Worm (Caenorhabditis elegans) whole organism, L2 larva: ENCODE data around the gene T26C5.2.

Experiments used
- R02D3.7 ChIP-seq: fragments of 150-350 bp; optimal IDR thresholded peaks from 2 replicates; lab custom pipeline; 2014; ENCODE audit warnings: missing biosample characterization, missing genetic modification characterization
- alr-1 ChIP-seq: fragments of 150-350 bp; optimal IDR thresholded peaks from 2 replicates; lab custom pipeline; 2014; ENCODE audit warnings: missing biosample characterization, missing genetic modification characterization
- aly-2 ChIP-seq: fragments of 150-350 bp; optimal IDR thresholded peaks from 2 replicates; lab custom pipeline; 2014; ENCODE audit warnings: missing biosample characterization, missing genetic modification characterization
- ama-1 ChIP-seq: fragments of 150-350 bp; optimal IDR thresholded peaks from 2 replicates; lab custom pipeline; 2018; ENCODE audit warnings: inconsistent platforms
- crh-2 ChIP-seq: sonication (generic microtip); optimal IDR thresholded peaks from 2 replicates; lab custom pipeline; 2017; ENCODE audit warnings: missing biosample characterization, missing genetic modification characterization
- egl-27 ChIP-seq: sonication (generic microtip); optimal IDR thresholded peaks from 3 replicates; lab custom pipeline; 2017; ENCODE audit warnings: missing biosample characterization, missing genetic modification reagents, missing genetic modification characterization
- elt-1 ChIP-seq: fragments of 150-350 bp; optimal IDR thresholded peaks from 2 replicates; lab custom pipeline; 2014; ENCODE audit warnings: missing biosample characterization, missing genetic modification characterization
- lsy-2 ChIP-seq, 2 experiments: fragments of 150-350 bp in 1 of 2; sonication (generic microtip) in 1 of 2; optimal IDR thresholded peaks; 2 replicates each; lab custom pipeline; 2014 to 2017; ENCODE audit warnings: missing biosample characterization in 2 of 2, missing genetic modification characterization in 2 of 2
- mdl-1 ChIP-seq, 2 experiments: fragments of 150-350 bp in 1 of 2; sonication (generic microtip) in 1 of 2; optimal IDR thresholded peaks; 2 replicates each; lab custom pipeline; 2017; ENCODE audit warnings: missing biosample characterization in 2 of 2, missing genetic modification characterization in 2 of 2
- nhr-11 ChIP-seq: fragments of 150-350 bp; optimal IDR thresholded peaks from 2 replicates; lab custom pipeline; 2014; ENCODE audit warnings: missing biosample characterization, missing genetic modification characterization
- nhr-12 ChIP-seq: fragments of 150-350 bp; optimal IDR thresholded peaks from 2 replicates; lab custom pipeline; 2014; ENCODE audit warnings: missing biosample characterization, missing genetic modification characterization
- sma-3 ChIP-seq: sonication (generic microtip); optimal IDR thresholded peaks from 2 replicates; lab custom pipeline; 2016; ENCODE audit warnings: missing genetic modification reagents, missing genetic modification characterization, missing compliant biosample characterization
- snpc-4 ChIP-seq: fragments of 150-350 bp; optimal IDR thresholded peaks from 2 replicates; lab custom pipeline; 2014; ENCODE audit warnings: missing biosample characterization, missing genetic modification characterization
- ztf-11 ChIP-seq: sonication (generic microtip); optimal IDR thresholded peaks from 2 replicates; lab custom pipeline; 2017; ENCODE audit warnings: missing biosample characterization, missing genetic modification characterization

- TF ChIP-seq nhr-11 (tag; lab: Kevin White, UChicago) (no peak), R02D3.7 (tag; lab: Kevin White, UChicago) (no peak), nhr-12 (no peak), ztf-11 (tag; lab: Kevin White, UChicago) (no peak), elt-1 (no peak), alr-1 (tag; lab: Kevin White, UChicago) (no peak), ama-1 (lab: Kevin White, UChicago) (no peak), crh-2 (tag; lab: Kevin White, UChicago) (no peak), egl-27 (tag; lab: Kevin White, UChicago) (no peak), mdl-1 (tag; optimal IDR thresholded peaks at IDR 0.05; lab: Kevin White, UChicago) (no peak), aly-2 (tag; lab: Kevin White, UChicago) (no peak), lsy-2 (tag; optimal IDR thresholded peaks at IDR 0.05; lab: Kevin White, UChicago) (no peak), sma-3 (GFP tag; lab: Kevin White, UChicago) (no peak), snpc-4 (tag; lab: Kevin White, UChicago) (no peak)
These were observed 530 bp upstream of the T26C5.2 start for ce11 chrII:9232493-9232892.
